Fruit fly (Drosophila melanogaster) Kc167 (cell line): ENCODE data around the gene CG13040.

Experiments
- Myc ChIP-seq: fragments of >200 bp; optimal IDR thresholded peaks from 2 replicates; lab custom pipeline; 2017; ENCODE audit warnings: missing external identifiers
- Sin3A ChIP-seq: fragments of >200 bp; optimal IDR thresholded peaks from 2 replicates; lab custom pipeline; 2018; ENCODE audit warnings: missing external identifiers
- h ChIP-seq: fragments of >200 bp; optimal IDR thresholded peaks from 3 replicates; lab custom pipeline; 2018; ENCODE audit warnings: missing external identifiers
- insv ChIP-seq: fragments of >200 bp; optimal IDR thresholded peaks from 3 replicates; lab custom pipeline; 2018; ENCODE audit warnings: missing external identifiers
- psq ChIP-seq: fragments of >200 bp; optimal IDR thresholded peaks from 2 replicates; lab custom pipeline; 2017; ENCODE audit warnings: missing external identifiers
- ttk ChIP-seq: sonication (Bioruptor generic); optimal IDR thresholded peaks from 2 replicates; lab custom pipeline; 2017; ENCODE audit warnings: missing external identifiers

The CG13040 gene

dm6 chr3L:16354197-16354596, 27.6 kb upstream of the CG13040 start, which contains the start of gene Pdh:
TSS of gene Pdh (minus strand) at chr3L:16354297.
- TF ChIP-seq ttk (lab: Kevin White, UChicago) (no peak), h (no peak), psq (lab: Kevin White, UChicago) (no peak), insv (lab: Kevin White, UChicago) (no peak), Myc (lab: Kevin White, UChicago) (no peak), Sin3A (lab: Kevin White, UChicago) (no peak)

- TF ChIP-seq ttk (lab: Kevin White, UChicago) (no peak), h (no peak), Sin3A (lab: Kevin White, UChicago) (no peak), Myc (lab: Kevin White, UChicago) (no peak), insv (lab: Kevin White, UChicago) (no peak), psq (lab: Kevin White, UChicago) (no peak)
These were observed 25.3 kb upstream of the CG13040 start, which contains the start of the genes Golgin104 and Tcs3 for dm6 chr3L:16351770-16352429. TSS of gene Golgin104 (minus strand) at chr3L:16351951. TSS of gene Tcs3 (plus strand) at chr3L:16351991.

- TF ChIP-seq ttk (lab: Kevin White, UChicago), result no peak
- no peak for TF ChIP-seq insv (lab: Kevin White, UChicago)
- no peak for TF ChIP-seq Myc (lab: Kevin White, UChicago)
- TF ChIP-seq h, result no peak
- TF ChIP-seq Sin3A (lab: Kevin White, UChicago), result no peak
- TF ChIP-seq psq (lab: Kevin White, UChicago), result no peak
These were observed 23.1 kb upstream of the CG13040 start for dm6 chr3L:16349686-16350085.

- TF ChIP-seq Sin3A (lab: Kevin White, UChicago), result no peak
- no peak for TF ChIP-seq ttk (lab: Kevin White, UChicago)
- no peak for TF ChIP-seq h
- no peak for TF ChIP-seq Myc (lab: Kevin White, UChicago)
- TF ChIP-seq insv (lab: Kevin White, UChicago), result no peak
- no peak for TF ChIP-seq psq (lab: Kevin White, UChicago)
These were observed 21.4 kb upstream of the CG13040 start, which contains the start of gene mRpS34 for dm6 chr3L:16347914-16348313. TSS of gene mRpS34 (plus strand) at chr3L:16348074.

- no peak for TF ChIP-seq Sin3A (lab: Kevin White, UChicago)
- TF ChIP-seq ttk (lab: Kevin White, UChicago), result no peak
- TF ChIP-seq Myc (lab: Kevin White, UChicago), result no peak
- TF ChIP-seq insv (lab: Kevin White, UChicago), result no peak
These were observed 19.5 kb upstream of the CG13040 start, which contains the start of gene CG33257 for dm6 chr3L:16346023-16346422. TSS of gene CG33257 (plus strand) at chr3L:16346323.

dm6 chr3L:16339873-16340272, 13.3 kb upstream of the CG13040 start:
- TF ChIP-seq Sin3A (lab: Kevin White, UChicago), result no peak
- no peak for TF ChIP-seq Myc (lab: Kevin White, UChicago)
- no peak for TF ChIP-seq psq (lab: Kevin White, UChicago)
- TF ChIP-seq ttk (lab: Kevin White, UChicago), result no peak
- TF ChIP-seq h, result no peak
- no peak for TF ChIP-seq insv (lab: Kevin White, UChicago)

- TF ChIP-seq Myc (lab: Kevin White, UChicago), result no peak
- TF ChIP-seq insv (lab: Kevin White, UChicago), result no peak
- no peak for TF ChIP-seq ttk (lab: Kevin White, UChicago)
- no peak for TF ChIP-seq h
- no peak for TF ChIP-seq psq (lab: Kevin White, UChicago)
- no peak for TF ChIP-seq Sin3A (lab: Kevin White, UChicago)
These were observed 12.9 kb upstream of the CG13040 start for dm6 chr3L:16339463-16339862.

- TF ChIP-seq ttk (lab: Kevin White, UChicago), result no peak
- no peak for TF ChIP-seq Sin3A (lab: Kevin White, UChicago)
- TF ChIP-seq insv (lab: Kevin White, UChicago), result no peak
- TF ChIP-seq Myc (lab: Kevin White, UChicago), result no peak
- TF ChIP-seq h, result no peak
- TF ChIP-seq psq (lab: Kevin White, UChicago), result no peak
These were observed 12.1 kb upstream of the CG13040 start, which contains the start of gene CG4998 for dm6 chr3L:16338703-16339102. TSS of gene CG4998 (plus strand) at chr3L:16339003.

- TF ChIP-seq Sin3A (lab: Kevin White, UChicago) (no peak), insv (lab: Kevin White, UChicago) (no peak), psq (lab: Kevin White, UChicago) (no peak)
These were observed 11.2 kb upstream of the CG13040 start for dm6 chr3L:16337739-16338138.

- TF ChIP-seq psq (lab: Kevin White, UChicago) (no peak), Myc (lab: Kevin White, UChicago) (no peak), insv (lab: Kevin White, UChicago) (no peak), h (no peak), Sin3A (lab: Kevin White, UChicago) (no peak)
These were observed 8.3 kb upstream of the CG13040 start for dm6 chr3L:16334876-16335275.

- no peak for TF ChIP-seq Sin3A (lab: Kevin White, UChicago)
- TF ChIP-seq ttk (lab: Kevin White, UChicago), result no peak
- no peak for TF ChIP-seq insv (lab: Kevin White, UChicago)
- TF ChIP-seq psq (lab: Kevin White, UChicago), result no peak
- TF ChIP-seq Myc (lab: Kevin White, UChicago), result no peak
- TF ChIP-seq h, result no peak
These were observed 6.5 kb upstream of the CG13040 start, which contains the start of gene CG13056 for dm6 chr3L:16333013-16333412. TSS of gene CG13056 (plus strand) at chr3L:16333313.

dm6 chr3L:16331633-16332032, 5.1 kb upstream of the CG13040 start, which contains the start of gene retinin:
TSS of gene retinin (plus strand) at chr3L:16331933.
- TF ChIP-seq Sin3A (lab: Kevin White, UChicago) (no peak), h (no peak), psq (lab: Kevin White, UChicago) (no peak), insv (lab: Kevin White, UChicago) (no peak), ttk (lab: Kevin White, UChicago) (no peak), Myc (lab: Kevin White, UChicago) (no peak)
